Worm (Caenorhabditis elegans) whole organism, midembryonic: Measurements from ENCODE around the gene F35E8.6.

Source experiments
- T22C8.4 ChIP-seq: fragments of 200-800 bp; sonication (Bioruptor generic); IDR thresholded peaks from 2 replicates; pipeline ENCODE4 v1.3.6; 2022; ENCODE audit warnings: missing genetic modification characterization, missing compliant biosample characterization
- flt-1 ChIP-seq: fragments of 200-800 bp; sonication (Bioruptor generic); IDR thresholded peaks from 2 replicates; pipeline ENCODE4 v1.3.6; 2022; ENCODE audit warnings: missing genetic modification characterization, missing compliant biosample characterization
- med-1 ChIP-seq: sonication (generic microtip); optimal IDR thresholded peaks from 2 replicates; lab custom pipeline; 2017; ENCODE audit warnings: missing genetic modification characterization, mild to moderate bottlenecking, missing compliant biosample characterization, antibody characterized with exemption, missing genetic modification reagents; ENCODE audit not compliant: insufficient read depth
- ref-1 ChIP-seq: fragments of 200-800 bp; sonication (Bioruptor generic); conservative IDR thresholded peaks from 2 replicates; pipeline ENCODE4 v1.3.6; 2022; ENCODE audit warnings: missing genetic modification reagents, missing genetic modification characterization, missing compliant biosample characterization
- tab-1 ChIP-seq: fragments of 200-800 bp; sonication (Bioruptor generic); IDR thresholded peaks from 2 replicates; pipeline ENCODE4 v1.3.6; 2022; ENCODE audit warnings: missing genetic modification characterization, missing compliant biosample characterization
- ztf-23 ChIP-seq: fragments of 200-800 bp; sonication (Bioruptor generic); IDR thresholded peaks from 2 replicates; pipeline ENCODE4 v1.3.6; 2022; ENCODE audit warnings: missing genetic modification reagents, missing genetic modification characterization, missing compliant biosample characterization
- ztf-29 ChIP-seq: fragments of 200-800 bp; sonication (Bioruptor generic); IDR thresholded peaks from 2 replicates; pipeline ENCODE4 v1.3.6; 2022; ENCODE audit warnings: missing genetic modification reagents, missing genetic modification characterization, missing compliant biosample characterization

- TF ChIP-seq T22C8.4 (GFP tag; lab: Robert Waterston, UW) (no peak), ztf-29 (GFP tag; lab: Robert Waterston, UW) (no peak), ztf-23 (GFP tag; lab: Robert Waterston, UW) (no peak), tab-1 (no peak), flt-1 (GFP tag; lab: Robert Waterston, UW) (no peak), ref-1 (no peak), med-1 (GFP tag; lab: Kevin White, UChicago) (no peak)
These were observed 43.5 kb downstream of the F35E8.6 start, which contains the start of gene srh-186 for ce11 chrV:15955497-15955896.
